Worm (Caenorhabditis elegans) whole organism, young adult: ENCODE results near the gene F17C11.22.

Source experiments
- B0035.1 ChIP-seq: sonication (generic microtip); optimal IDR thresholded peaks from 2 replicates; lab custom pipeline; 2016; ENCODE audit warnings: missing genetic modification characterization, mild to moderate bottlenecking, missing compliant biosample characterization, missing genotype, missing genetic modification reagents
- B0261.1 ChIP-seq: sonication (generic microtip); optimal IDR thresholded peaks from 2 replicates; lab custom pipeline; 2016; ENCODE audit warnings: mild to moderate bottlenecking, missing genetic modification characterization, moderate library complexity, missing compliant biosample characterization
- B0336.3 ChIP-seq: fragments of 200-800 bp; sonication (Bioruptor generic); IDR thresholded peaks from 2 replicates; pipeline ENCODE4 v1.3.6; 2022; ENCODE audit warnings: missing genetic modification characterization, missing compliant biosample characterization
- C17E4.6 ChIP-seq: fragments of 200-800 bp; sonication (Bioruptor generic); IDR thresholded peaks from 2 replicates; pipeline ENCODE4 v1.3.6; 2022; ENCODE audit warnings: missing genetic modification reagents, missing genetic modification characterization, missing compliant biosample characterization
- F23B12.7 ChIP-seq: sonication (generic microtip); optimal IDR thresholded peaks from 2 replicates; lab custom pipeline; 2017; ENCODE audit warnings: missing genetic modification characterization, mild to moderate bottlenecking, missing compliant biosample characterization, antibody characterized with exemption, moderate library complexity; ENCODE audit not compliant: insufficient read depth
- F39B2.1 ChIP-seq: fragments of 200-800 bp; sonication (Bioruptor generic); IDR thresholded peaks from 2 replicates; pipeline ENCODE4 v1.3.6; 2022; ENCODE audit warnings: missing genetic modification reagents, missing genetic modification characterization, missing compliant biosample characterization
- F52B5.7 ChIP-seq: sonication (generic microtip); optimal IDR thresholded peaks from 2 replicates; lab custom pipeline; 2016; ENCODE audit warnings: mild to moderate bottlenecking, missing genetic modification characterization, missing compliant biosample characterization
- F57A8.1 ChIP-seq: fragments of 200-800 bp; sonication (Bioruptor generic); optimal IDR thresholded peaks from 2 replicates; lab custom pipeline; 2018; ENCODE audit warnings: mild to moderate bottlenecking, missing genetic modification characterization, moderate library complexity, missing compliant biosample characterization
- T07F8.4 ChIP-seq: sonication (generic microtip); optimal IDR thresholded peaks from 2 replicates; lab custom pipeline; 2016; ENCODE audit warnings: mild to moderate bottlenecking, missing genetic modification characterization, moderate library complexity, missing compliant biosample characterization
- T26A5.8 ChIP-seq: sonication (generic microtip); optimal IDR thresholded peaks from 2 replicates; lab custom pipeline; 2016; ENCODE audit warnings: missing genetic modification characterization, missing compliant biosample characterization
- Y53G8AR.9 ChIP-seq: fragments of 200-800 bp; sonication (Bioruptor generic); conservative IDR thresholded peaks from 2 replicates; pipeline ENCODE4 v1.3.6; 2022; ENCODE audit warnings: missing genetic modification reagents, missing genetic modification characterization, missing compliant biosample characterization
- Y67H2A.10 ChIP-seq: fragments of 200-800 bp; sonication (Bioruptor generic); conservative IDR thresholded peaks from 2 replicates; pipeline ENCODE4 v1.3.6; 2022; ENCODE audit warnings: missing genetic modification reagents, missing genetic modification characterization, missing compliant biosample characterization
- Y79H2A.3 ChIP-seq: fragments of 200-800 bp; sonication (Bioruptor generic); conservative IDR thresholded peaks from 2 replicates; pipeline ENCODE4 v1.3.6; 2022; ENCODE audit warnings: missing genetic modification reagents, missing genetic modification characterization, missing compliant biosample characterization
- athp-1 ChIP-seq: sonication (generic microtip); optimal IDR thresholded peaks from 2 replicates; lab custom pipeline; 2017; ENCODE audit warnings: mild to moderate bottlenecking, missing genetic modification characterization, missing compliant biosample characterization
- attf-5 ChIP-seq: fragments of 200-800 bp; sonication (Bioruptor generic); optimal IDR thresholded peaks from 2 replicates; lab custom pipeline; 2018; ENCODE audit warnings: mild to moderate bottlenecking, missing genetic modification characterization, missing compliant biosample characterization
- bed-1 ChIP-seq: fragments of 200-800 bp; sonication (Bioruptor generic); IDR thresholded peaks from 2 replicates; pipeline ENCODE4 v1.3.6; 2022; ENCODE audit warnings: missing genetic modification reagents, missing genetic modification characterization, missing compliant biosample characterization
- cebp-2 ChIP-seq: fragments of 200-800 bp; sonication (Bioruptor generic); IDR thresholded peaks from 2 replicates; pipeline ENCODE4 v1.3.6; 2022; ENCODE audit warnings: missing genetic modification characterization, missing compliant biosample characterization
- ceh-40 ChIP-seq: fragments of 200-800 bp; sonication (Bioruptor generic); IDR thresholded peaks from 2 replicates; pipeline ENCODE4 v1.3.6; 2022; ENCODE audit warnings: missing genetic modification characterization, missing compliant biosample characterization
- chd-7 ChIP-seq: sonication (generic microtip); optimal IDR thresholded peaks from 2 replicates; lab custom pipeline; 2016; ENCODE audit warnings: mild to moderate bottlenecking, missing genetic modification characterization, moderate library complexity, missing compliant biosample characterization
- dox-1 ChIP-seq: fragments of 200-800 bp; sonication (Bioruptor generic); IDR thresholded peaks from 2 replicates; pipeline ENCODE4 v1.3.6; 2022; ENCODE audit warnings: missing genetic modification reagents, missing genetic modification characterization, missing compliant biosample characterization
- egl-44 ChIP-seq: fragments of 200-800 bp; sonication (Bioruptor generic); IDR thresholded peaks from 2 replicates; pipeline ENCODE4 v1.3.6; 2022; ENCODE audit warnings: missing genetic modification reagents, missing genetic modification characterization, missing compliant biosample characterization
- egrh-3 ChIP-seq: fragments of 200-800 bp; sonication (Bioruptor generic); IDR thresholded peaks from 2 replicates; pipeline ENCODE4 v1.3.6; 2022; ENCODE audit warnings: missing genetic modification reagents, missing genetic modification characterization, missing compliant biosample characterization
- ets-4 ChIP-seq: fragments of 200-800 bp; sonication (Bioruptor generic); optimal IDR thresholded peaks from 2 replicates; lab custom pipeline; 2018; ENCODE audit warnings: mild to moderate bottlenecking, missing genetic modification characterization, missing compliant biosample characterization
- hrde-1 ChIP-seq: sonication (generic microtip); optimal IDR thresholded peaks from 2 replicates; lab custom pipeline; 2016; ENCODE audit warnings: missing genetic modification characterization, mild to moderate bottlenecking, missing compliant biosample characterization, moderate library complexity, missing genotype, missing genetic modification reagents, borderline replicate concordance
- let-607 ChIP-seq, 2 experiments: fragments of 200-800 bp in 1 of 2; sonication (Bioruptor generic) in 1 of 2; sonication (generic microtip) in 1 of 2; optimal IDR thresholded peaks; 2 replicates each; lab custom pipeline; 2016 to 2018; ENCODE audit warnings: mild to moderate bottlenecking in 2 of 2, missing compliant biosample characterization in 2 of 2, missing genetic modification characterization in 2 of 2, moderate library complexity in 2 of 2, missing genotype in 1 of 2
- lin-35 ChIP-seq, 3 experiments: fragments of 150-350 bp in 2 of 3; sonication (generic microtip) in 1 of 3; optimal IDR thresholded peaks; 2 replicates each; lab custom pipeline; 2014 to 2018; ENCODE audit warnings: missing biosample characterization in 3 of 3, missing genetic modification characterization in 3 of 3, missing genetic modification reagents in 3 of 3
- lin-54 ChIP-seq: fragments of 200-800 bp; sonication (Bioruptor generic); optimal IDR thresholded peaks from 2 replicates; lab custom pipeline; 2018; ENCODE audit warnings: mild to moderate bottlenecking, missing genetic modification characterization, missing compliant biosample characterization
- madf-10 ChIP-seq: sonication (generic microtip); optimal IDR thresholded peaks from 2 replicates; lab custom pipeline; 2016; ENCODE audit warnings: mild to moderate bottlenecking, missing genetic modification characterization, missing compliant biosample characterization
- madf-3 ChIP-seq: fragments of 200-800 bp; sonication (Bioruptor generic); IDR thresholded peaks from 2 replicates; pipeline ENCODE4 v1.3.6; 2022; ENCODE audit warnings: missing genetic modification reagents, missing genetic modification characterization, missing compliant biosample characterization
- mcd-1 ChIP-seq: fragments of 200-800 bp; sonication (Bioruptor generic); IDR thresholded peaks from 2 replicates; pipeline ENCODE4 v1.3.6; 2022; ENCODE audit warnings: missing genetic modification reagents, missing genetic modification characterization, missing compliant biosample characterization
- mes-4 ChIP-seq: sonication (generic microtip); optimal IDR thresholded peaks from 2 replicates; lab custom pipeline; 2016; ENCODE audit warnings: missing genotype, missing genetic modification characterization, missing compliant biosample characterization
- mxl-1 ChIP-seq: sonication (generic microtip); optimal IDR thresholded peaks from 2 replicates; lab custom pipeline; 2016; ENCODE audit warnings: missing genetic modification characterization, missing compliant biosample characterization
- nfya-2 ChIP-seq: fragments of 200-800 bp; sonication (Bioruptor generic); IDR thresholded peaks from 2 replicates; pipeline ENCODE4 v1.3.6; 2022; ENCODE audit warnings: missing genetic modification reagents, missing genetic modification characterization, missing compliant biosample characterization
- nhr-179 ChIP-seq: sonication (generic microtip); optimal IDR thresholded peaks from 2 replicates; lab custom pipeline; 2016; ENCODE audit warnings: mild to moderate bottlenecking, missing genetic modification characterization, missing compliant biosample characterization
- nhr-27 ChIP-seq: fragments of 200-800 bp; sonication (Bioruptor generic); optimal IDR thresholded peaks from 2 replicates; lab custom pipeline; 2018; ENCODE audit warnings: mild to moderate bottlenecking, missing genetic modification characterization, moderate library complexity, missing compliant biosample characterization
- nhr-90 ChIP-seq: sonication (generic microtip); optimal IDR thresholded peaks from 2 replicates; lab custom pipeline; 2016; ENCODE audit warnings: missing genotype, mild to moderate bottlenecking, missing genetic modification characterization, missing compliant biosample characterization
- pha-4 ChIP-seq: fragments of 150-350 bp; sonication (generic microtip); optimal IDR thresholded peaks from 2 replicates; lab custom pipeline; 2014; ENCODE audit warnings: missing biosample characterization, missing genetic modification reagents, missing genetic modification characterization
- rpc-1 ChIP-seq, 2 experiments: fragments of 150-350 bp in 1 of 2; sonication (generic microtip) in 1 of 2; optimal IDR thresholded peaks; 2 replicates each; lab custom pipeline; 2014 to 2018; ENCODE audit warnings: missing biosample characterization in 1 of 2, missing genetic modification characterization in 1 of 2, missing genetic modification reagents in 1 of 2, missing genotype in 1 of 2
- sea-2 ChIP-seq: fragments of 200-800 bp; sonication (Bioruptor generic); IDR thresholded peaks from 2 replicates; pipeline ENCODE4 v1.3.6; 2022; ENCODE audit warnings: missing genetic modification characterization, missing compliant biosample characterization
- snpc-3.4 ChIP-seq: sonication (generic microtip); optimal IDR thresholded peaks from 2 replicates; lab custom pipeline; 2017; ENCODE audit warnings: missing genetic modification characterization, mild to moderate bottlenecking, missing compliant biosample characterization, antibody characterized with exemption, moderate library complexity, missing genotype, missing genetic modification reagents
- tbx-9 ChIP-seq: sonication (generic microtip); optimal IDR thresholded peaks from 2 replicates; lab custom pipeline; 2016; ENCODE audit warnings: borderline replicate concordance, missing genetic modification characterization, inconsistent platforms, missing compliant biosample characterization
- ztf-22 ChIP-seq: fragments of 200-800 bp; sonication (Bioruptor generic); optimal IDR thresholded peaks from 2 replicates; lab custom pipeline; 2018; ENCODE audit warnings: mild to moderate bottlenecking, missing genetic modification characterization, moderate library complexity, missing compliant biosample characterization
- ztf-3 ChIP-seq: fragments of 200-800 bp; sonication (Bioruptor generic); optimal IDR thresholded peaks from 2 replicates; lab custom pipeline; 2018; ENCODE audit warnings: mild to moderate bottlenecking, missing genetic modification characterization, missing compliant biosample characterization

Gene F17C11.22

ce11 chrV:10924731-10925130, 45.2 kb downstream of the F17C11.22 start, which contains the start of gene F58B4.6:
F58B4.6 (plus strand) TSS chrV:10925031.
- no peak for TF ChIP-seq pha-4 (tag; lab: Kevin White, UChicago)
- no peak for TF ChIP-seq madf-3 (GFP tag; lab: Robert Waterston, UW)
- no peak for TF ChIP-seq F52B5.7
- TF ChIP-seq Y79H2A.3 (GFP tag; lab: Robert Waterston, UW) = no peak
- no peak for TF ChIP-seq B0336.3 (GFP tag; lab: Robert Waterston, UW)
- no peak for TF ChIP-seq let-607 (tag; optimal IDR thresholded peaks at IDR 0.05; lab: Kevin White, UChicago)
- TF ChIP-seq nhr-179 (tag; lab: Kevin White, UChicago) = no peak

- TF ChIP-seq snpc-3.4 (tag; lab: Kevin White, UChicago) = no peak
- no peak for TF ChIP-seq ztf-22
- no peak for TF ChIP-seq mes-4 (tag; lab: Kevin White, UChicago)
- no peak for TF ChIP-seq ets-4
- no peak for TF ChIP-seq B0035.1 (tag; lab: Kevin White, UChicago)
- TF ChIP-seq egl-44 (GFP tag; lab: Robert Waterston, UW) = no peak
- no peak for TF ChIP-seq lin-35 (GFP tag; optimal IDR thresholded peaks at IDR 0.05; lab: Kevin White, UChicago)
- no peak for TF ChIP-seq lin-54 (GFP tag; lab: Kevin White, UChicago)
- TF ChIP-seq nhr-27 (tag; lab: Kevin White, UChicago) = no peak
- no peak for TF ChIP-seq F39B2.1 (GFP tag; lab: Robert Waterston, UW)
- TF ChIP-seq hrde-1 = no peak
- no peak for TF ChIP-seq F52B5.7
- TF ChIP-seq ceh-40 (GFP tag; lab: Robert Waterston, UW) = no peak
- no peak for TF ChIP-seq bed-1 (GFP tag; lab: Robert Waterston, UW)
- no peak for TF ChIP-seq C17E4.6 (GFP tag; lab: Robert Waterston, UW)
- no peak for TF ChIP-seq F23B12.7
- TF ChIP-seq cebp-2 (GFP tag; lab: Robert Waterston, UW) = no peak
- no peak for TF ChIP-seq Y53G8AR.9 (GFP tag; lab: Robert Waterston, UW)
- no peak for TF ChIP-seq egrh-3
- no peak for TF ChIP-seq athp-1 (tag; lab: Kevin White, UChicago)
- TF ChIP-seq, all 124 proteins: peak for 0
These were observed 46.7 kb downstream of the F17C11.22 start, which contains the start of gene F58B4.7 for ce11 chrV:10923229-10923628. F58B4.7 (minus strand) TSS chrV:10923329.

ce11 chrV:10921747-10922146, 48.2 kb downstream of the F17C11.22 start, which contains the start of gene nas-31:
nas-31 (minus strand) TSS chrV:10921847.
- TF ChIP-seq ztf-3 (GFP tag; lab: Kevin White, UChicago) = no peak
- no peak for TF ChIP-seq rpc-1 (optimal IDR thresholded peaks at IDR 0.05; lab: Kevin White, UChicago)
- no peak for TF ChIP-seq rpc-1 (tag; optimal IDR thresholded peaks at IDR 0.05; lab: Kevin White, UChicago)

ce11 chrV:10918373-10918772, 51.6 kb downstream of the F17C11.22 start, which contains the start of gene F58B4.2:
F58B4.2 (minus strand) TSS chrV:10918473.
- no peak for TF ChIP-seq dox-1
- TF ChIP-seq cebp-2 (GFP tag; lab: Robert Waterston, UW) = no peak
- no peak for TF ChIP-seq madf-10 (tag; lab: Kevin White, UChicago)
- TF ChIP-seq B0261.1 (tag; lab: Kevin White, UChicago) = no peak
- TF ChIP-seq nfya-2 (GFP tag; lab: Robert Waterston, UW) = no peak
- no peak for TF ChIP-seq Y79H2A.3 (GFP tag; lab: Robert Waterston, UW)
- no peak for TF ChIP-seq Y53G8AR.9 (GFP tag; lab: Robert Waterston, UW)
- TF ChIP-seq sea-2 (GFP tag; lab: Robert Waterston, UW) = no peak
- TF ChIP-seq F57A8.1 (GFP tag; lab: Kevin White, UChicago) = no peak
- no peak for TF ChIP-seq Y67H2A.10 (GFP tag; lab: Robert Waterston, UW)
- TF ChIP-seq ceh-40 (GFP tag; lab: Robert Waterston, UW) = no peak
- no peak for TF ChIP-seq mcd-1
- TF ChIP-seq F52B5.7 = no peak
- no peak for TF ChIP-seq mxl-1 (tag; lab: Kevin White, UChicago)
- TF ChIP-seq chd-7 (tag; lab: Kevin White, UChicago) = no peak
- no peak for TF ChIP-seq T26A5.8
- no peak for TF ChIP-seq T07F8.4 (tag; lab: Kevin White, UChicago)
- TF ChIP-seq nhr-90 = no peak
- no peak for TF ChIP-seq attf-5
- no peak for TF ChIP-seq tbx-9 (tag; lab: Kevin White, UChicago)
